Fruit fly (Drosophila melanogaster): ENCODE results near the gene Rnf146.

Gene Rnf146

dm6 chr3L:19612172-19612571 lies 30.4 kb downstream of the Rnf146 start, which contains the start of the genes Lon and PIG-F:
TSS of gene Lon (minus strand) at chr3L:19612199.
TSS of gene PIG-F (plus strand) at chr3L:19612455.
- peak; percentile 92 for TF ChIP-seq Rel (GFP tag; optimal IDR thresholded peaks at IDR 0.05)
- peak; percentile 90 for TF ChIP-seq Rel (tag; optimal IDR thresholded peaks at IDR 0.05)
- no peak for TF ChIP-seq brk (GFP tag; optimal IDR thresholded peaks at IDR 0.05)
- peak; percentile 99 for TF ChIP-seq dmrt93B (GFP tag; optimal IDR thresholded peaks at IDR 0.05)
- peak; percentile 98 for TF ChIP-seq br (GFP tag; optimal IDR thresholded peaks at IDR 0.05)
- TF ChIP-seq dl (GFP tag; optimal IDR thresholded peaks at IDR 0.05; ENCODE audit: insufficient read depth in 1 of 2, partially characterized antibody in 2 of 2): no peak
- TF ChIP-seq sv (GFP tag; optimal IDR thresholded peaks at IDR 0.05): peak; percentile 99
- no peak for TF ChIP-seq N (GFP tag; optimal IDR thresholded peaks at IDR 0.05)
- peak; percentile 90 for TF ChIP-seq Mio (GFP tag; optimal IDR thresholded peaks at IDR 0.05)
- TF ChIP-seq GATAd (GFP tag; optimal IDR thresholded peaks at IDR 0.05): peak; percentile 95
- peak; percentile 97 for TF ChIP-seq woc (GFP tag; optimal IDR thresholded peaks at IDR 0.05)
- no peak for TF ChIP-seq Dfd (GFP tag; optimal IDR thresholded peaks at IDR 0.05)
- TF ChIP-seq Jra (GFP tag; optimal IDR thresholded peaks at IDR 0.05): peak; percentile 98
- peak; percentile 99 for TF ChIP-seq Sp1 (GFP tag; optimal IDR thresholded peaks at IDR 0.05)
- peak; percentile 99 for TF ChIP-seq HLH106 (tag; optimal IDR thresholded peaks at IDR 0.05)
- TF ChIP-seq Dif (GFP tag; optimal IDR thresholded peaks at IDR 0.05; ENCODE audit: partially characterized antibody): no peak
- TF ChIP-seq Myc (optimal IDR thresholded peaks at IDR 0.05): peak; percentile 42
- peak; percentile 99 for TF ChIP-seq fru (GFP tag; optimal IDR thresholded peaks at IDR 0.05)
- TF ChIP-seq Abd-B (GFP tag; optimal IDR thresholded peaks at IDR 0.05): no peak
- TF ChIP-seq jim (GFP tag; optimal IDR thresholded peaks at IDR 0.05): peak; percentile 76
- peak; percentile 98 for TF ChIP-seq ey (GFP tag; optimal IDR thresholded peaks at IDR 0.05)
- no peak for TF ChIP-seq tai (GFP tag; optimal IDR thresholded peaks at IDR 0.05)
- no peak for TF ChIP-seq CrebA (GFP tag; optimal IDR thresholded peaks at IDR 0.05; ENCODE audit: borderline replicate concordance)
- TF ChIP-seq OdsH (GFP tag; optimal IDR thresholded peaks at IDR 0.05): peak; percentile 99
- TF ChIP-seq Hr78 (GFP tag; optimal IDR thresholded peaks at IDR 0.05): no peak
- peak; percentile 98 for TF ChIP-seq sage (GFP tag; optimal IDR thresholded peaks at IDR 0.05)
- TF ChIP-seq usp (GFP tag; optimal IDR thresholded peaks at IDR 0.05): no peak
- peak; percentile 99 for TF ChIP-seq h (GFP tag; optimal IDR thresholded peaks at IDR 0.05)
- no peak for TF ChIP-seq lola (GFP tag; optimal IDR thresholded peaks at IDR 0.05)
- TF ChIP-seq CG9705 (GFP tag; optimal IDR thresholded peaks at IDR 0.05): peak; percentile 99
- TF ChIP-seq rgr (GFP tag; optimal IDR thresholded peaks at IDR 0.05): peak; percentile 99
- TF ChIP-seq foxo (GFP tag; optimal IDR thresholded peaks at IDR 0.05): peak; percentile 91 to 99
- peak; percentile 96 for TF ChIP-seq CG32264 (GFP tag; optimal IDR thresholded peaks at IDR 0.05)
- peak; percentile 97 for TF ChIP-seq psq (GFP tag; optimal IDR thresholded peaks at IDR 0.05)
- TF ChIP-seq Hr83 (GFP tag; optimal IDR thresholded peaks at IDR 0.05; ENCODE audit: poor library complexity, severe bottlenecking): peak; percentile 95
- TF ChIP-seq pan (optimal IDR thresholded peaks at IDR 0.05): no peak
- no peak for TF ChIP-seq Vsx2 (GFP tag; optimal IDR thresholded peaks at IDR 0.05; ENCODE audit: partially characterized antibody)
- peak; percentile 96 for TF ChIP-seq dsf (GFP tag; optimal IDR thresholded peaks at IDR 0.05; ENCODE audit: borderline replicate concordance)
- TF ChIP-seq Hnf4 (GFP tag; optimal IDR thresholded peaks at IDR 0.05): peak; percentile 98

DNA sequence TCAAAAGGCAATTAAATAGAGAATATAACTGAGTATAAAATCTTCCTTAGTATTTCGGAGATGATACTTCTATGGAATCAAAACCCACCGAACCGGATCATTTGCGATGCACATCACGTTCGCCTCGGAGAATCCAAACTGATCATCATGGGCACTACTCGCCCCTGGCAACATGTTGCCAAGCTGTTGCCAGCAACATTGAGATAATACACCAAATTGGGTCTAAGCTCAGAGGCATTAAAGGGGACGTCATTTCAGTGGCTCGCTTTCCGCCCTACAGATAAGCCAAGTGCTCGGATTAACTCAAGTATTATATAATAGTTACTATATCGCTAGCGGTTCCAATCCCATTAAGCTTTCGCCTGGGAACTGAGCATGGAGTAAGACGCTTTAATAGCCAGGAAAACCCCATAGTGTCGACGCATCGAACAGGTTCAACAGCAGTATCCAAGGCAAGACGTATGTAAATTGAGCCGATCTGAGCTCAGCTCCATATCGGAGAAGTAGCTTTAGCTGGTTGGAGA lies 36.6 kb downstream of the Rnf146 start, which contains the start of the genes lush and CG9372:
lush (minus strand) TSS at position 117 of the 524 bp plus-strand sequence.
CG9372 (plus strand) TSS at position 235 of the 524 bp plus-strand sequence.
- TF ChIP-seq HLH106 (tag; optimal IDR thresholded peaks at IDR 0.05): no peak

DNA sequence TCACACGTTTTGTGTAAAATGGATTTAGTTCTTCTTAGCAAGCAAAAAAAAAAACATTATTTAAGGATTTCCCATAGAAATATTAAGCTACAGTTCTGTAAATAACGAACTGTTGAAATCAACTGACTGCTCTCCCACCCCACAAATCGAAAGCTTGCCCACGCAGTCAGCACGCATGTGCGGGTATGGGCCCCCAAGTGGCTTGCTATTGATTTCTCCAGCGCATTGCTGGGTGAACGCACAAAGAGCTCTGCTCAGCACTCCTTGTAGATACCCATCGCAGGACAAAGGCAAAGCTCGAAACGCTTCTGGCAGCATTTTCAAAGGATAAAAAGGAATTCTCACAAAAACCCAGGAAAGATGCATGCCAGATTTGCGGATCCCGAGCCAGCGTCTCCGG lies 41.2 kb downstream of the Rnf146 start, which contains the start of gene CG9368:
CG9368 (plus strand) TSS at position 221 of the 400 bp plus-strand sequence.
- no peak for TF ChIP-seq CG32264 (GFP tag; optimal IDR thresholded peaks at IDR 0.05)
- no peak for TF ChIP-seq usp (GFP tag; optimal IDR thresholded peaks at IDR 0.05)
- TF ChIP-seq dl (GFP tag; optimal IDR thresholded peaks at IDR 0.05; ENCODE audit: insufficient read depth in 1 of 2, partially characterized antibody in 2 of 2): no peak
- no peak for TF ChIP-seq Hr78 (GFP tag; optimal IDR thresholded peaks at IDR 0.05)
- TF ChIP-seq jim (GFP tag; optimal IDR thresholded peaks at IDR 0.05): no peak
- no peak for TF ChIP-seq CG9705 (GFP tag; optimal IDR thresholded peaks at IDR 0.05)
- TF ChIP-seq OdsH (GFP tag; optimal IDR thresholded peaks at IDR 0.05): no peak
- no peak for TF ChIP-seq fru (GFP tag; optimal IDR thresholded peaks at IDR 0.05)
- TF ChIP-seq dsf (GFP tag; optimal IDR thresholded peaks at IDR 0.05; ENCODE audit: borderline replicate concordance): no peak
- no peak for TF ChIP-seq Hr83 (GFP tag; optimal IDR thresholded peaks at IDR 0.05; ENCODE audit: poor library complexity, severe bottlenecking)
- TF ChIP-seq foxo (GFP tag; optimal IDR thresholded peaks at IDR 0.05): no peak
- TF ChIP-seq rgr (GFP tag; optimal IDR thresholded peaks at IDR 0.05): no peak

All from whole organism, wandering third instar larva.